Fruit fly (Drosophila melanogaster): ENCODE data around the gene Npc2e.
A peak's percentile ranks its signal among the peaks of the same experiment; 100 is the strongest.

Npc2e gene

dm6 chr3R:10086683-10087082 is 33.6 kb downstream of the Npc2e start (continued):
- no peak for TF ChIP-seq dm (GFP tag; optimal IDR thresholded peaks at IDR 0.05)
- no peak for TF ChIP-seq sens-2 (GFP tag; IDR thresholded peaks at IDR 0.05)
- TF ChIP-seq Dll (GFP tag; IDR thresholded peaks at IDR 0.05; ENCODE audit: partially characterized antibody): no peak
- TF ChIP-seq CG3163 (GFP tag; optimal IDR thresholded peaks at IDR 0.05): no peak

- TF ChIP-seq kni (GFP tag; optimal IDR thresholded peaks at IDR 0.05) (peak; percentile 62), CG12236 (GFP tag; optimal IDR thresholded peaks at IDR 0.05) (peak; percentile 23), exex (tag; optimal IDR thresholded peaks at IDR 0.05) (peak; percentile 5), cas (GFP tag; IDR thresholded peaks at IDR 0.05) (no peak), z (GFP tag; IDR thresholded peaks at IDR 0.05) (no peak), Oli (tag; optimal IDR thresholded peaks at IDR 0.05) (peak; percentile 53), Nf-YC (tag; optimal IDR thresholded peaks at IDR 0.05) (peak; percentile 68), CG2202 (tag; optimal IDR thresholded peaks at IDR 0.05) (no peak), CG7271 (tag; optimal IDR thresholded peaks at IDR 0.05) (no peak), row (GFP tag; IDR thresholded peaks at IDR 0.05) (peak; percentile 66), CG4617 (GFP tag; optimal IDR thresholded peaks at IDR 0.05; ENCODE audit: borderline replicate concordance) (peak; percentile 9), Eip74EF (GFP tag; optimal IDR thresholded peaks at IDR 0.05) (peak in 1 of 2 experiments; percentile 96), E2f1 (GFP tag; IDR thresholded peaks at IDR 0.05) (0 out of 2 replicates have a peak, but pooled peaks have one; percentile 46), CoRest (tag; optimal IDR thresholded peaks at IDR 0.05) (peak; percentile 66), jing (GFP tag; optimal IDR thresholded peaks at IDR 0.05) (peak; percentile 32), lola (GFP tag; optimal IDR thresholded peaks at IDR 0.05) (no peak), ash1 (GFP tag; optimal IDR thresholded peaks at IDR 0.05) (no peak), scrt (GFP tag; optimal IDR thresholded peaks at IDR 0.05) (peak; percentile 24), Hmr (GFP tag; optimal IDR thresholded peaks at IDR 0.05) (peak; percentile 71), ERR (GFP tag; optimal IDR thresholded peaks at IDR 0.05) (peak; percentile 50), zen (tag; optimal IDR thresholded peaks at IDR 0.05) (no peak), CG12769 (tag; optimal IDR thresholded peaks at IDR 0.05) (peak; percentile 34), Dfd (GFP tag; optimal IDR thresholded peaks at IDR 0.05) (peak in 1 of 2 experiments; percentile 52), sob (GFP tag; IDR thresholded peaks at IDR 0.05) (peak; percentile 55; the same call in 1 of the 2 replicates), Spps (tag; optimal IDR thresholded peaks at IDR 0.05) (no peak), CG10267 (tag; optimal IDR thresholded peaks at IDR 0.05) (peak; percentile 20), Fer3 (tag; optimal IDR thresholded peaks at IDR 0.05) (peak; percentile 57), mld (GFP tag; IDR thresholded peaks at IDR 0.05; ENCODE audit: partially characterized antibody) (0 out of 3 replicates have a peak, but pooled peaks have one; percentile 42), ftz-f1 (GFP tag; optimal IDR thresholded peaks at IDR 0.05) (peak; percentile 99), Dip3 (GFP tag; optimal IDR thresholded peaks at IDR 0.05) (peak; percentile 78), stc (GFP tag; IDR thresholded peaks at IDR 0.05) (peak; percentile 76), emc (GFP tag; optimal IDR thresholded peaks at IDR 0.05) (peak; percentile 41), YL-1 (GFP tag; optimal IDR thresholded peaks at IDR 0.05) (no peak), Gug (GFP tag; IDR thresholded peaks at IDR 0.05) (peak; percentile 77), B-H2 (GFP tag; optimal IDR thresholded peaks at IDR 0.05) (no peak), fu2 (GFP tag; optimal IDR thresholded peaks at IDR 0.05) (peak; percentile 59), dan (GFP tag; IDR thresholded peaks at IDR 0.05) (no peak), stwl (tag; optimal IDR thresholded peaks at IDR 0.05) (no peak), sisA (GFP tag; IDR thresholded peaks at IDR 0.05) (peak; percentile 76), CG7745 (tag; optimal IDR thresholded peaks at IDR 0.05) (no peak), Sry-δ (GFP tag; optimal IDR thresholded peaks at IDR 0.05) (peak; percentile 27), tap (tag; optimal IDR thresholded peaks at IDR 0.05) (no peak), CG10543 (GFP tag; optimal IDR thresholded peaks at IDR 0.05) (no peak)
Observed at dm6 chr3R:10087206-10087927, 34.2 kb downstream of the Npc2e start.
